Worm (Caenorhabditis elegans) whole organism, young adult: ENCODE results near the gene rec-8.
A peak's percentile ranks its signal among the peaks of the same experiment; 100 is the strongest.

Experiments
- B0035.1 ChIP-seq: sonication (generic microtip); optimal IDR thresholded peaks from 2 replicates; lab custom pipeline; 2016; ENCODE audit warnings: missing genetic modification characterization, mild to moderate bottlenecking, missing compliant biosample characterization, missing genotype, missing genetic modification reagents
- B0336.3 ChIP-seq: fragments of 200-800 bp; sonication (Bioruptor generic); IDR thresholded peaks from 2 replicates; pipeline ENCODE4 v1.3.6; 2022; ENCODE audit warnings: missing genetic modification characterization, missing compliant biosample characterization
- C06A6.2 ChIP-seq: fragments of 200-800 bp; sonication (Bioruptor generic); conservative IDR thresholded peaks from 2 replicates; pipeline ENCODE4 v1.3.6; 2022; ENCODE audit warnings: missing genetic modification characterization, missing compliant biosample characterization
- F33H1.4 ChIP-seq: fragments of 200-800 bp; sonication (Bioruptor generic); IDR thresholded peaks from 2 replicates; pipeline ENCODE4 v1.3.6; 2022; ENCODE audit warnings: missing genetic modification reagents, missing genetic modification characterization, missing compliant biosample characterization
- F37B4.10 ChIP-seq: fragments of 200-800 bp; sonication (Bioruptor generic); IDR thresholded peaks from 2 replicates; pipeline ENCODE4 v1.3.6; 2022; ENCODE audit warnings: missing genetic modification characterization, missing compliant biosample characterization
- F49E8.2 ChIP-seq: sonication (generic microtip); optimal IDR thresholded peaks from 3 replicates; lab custom pipeline; 2017; ENCODE audit warnings: missing genetic modification characterization, mild to moderate bottlenecking, missing compliant biosample characterization, antibody characterized with exemption, moderate library complexity; ENCODE audit not compliant: insufficient read depth
- T07F8.4 ChIP-seq: sonication (generic microtip); optimal IDR thresholded peaks from 2 replicates; lab custom pipeline; 2016; ENCODE audit warnings: mild to moderate bottlenecking, missing genetic modification characterization, moderate library complexity, missing compliant biosample characterization
- Y56A3A.18 ChIP-seq: fragments of 200-800 bp; sonication (Bioruptor generic); IDR thresholded peaks from 2 replicates; pipeline ENCODE4 v1.3.6; 2022; ENCODE audit warnings: missing genetic modification reagents, missing genetic modification characterization, missing compliant biosample characterization
- Y67H2A.10 ChIP-seq: fragments of 200-800 bp; sonication (Bioruptor generic); conservative IDR thresholded peaks from 2 replicates; pipeline ENCODE4 v1.3.6; 2022; ENCODE audit warnings: missing genetic modification reagents, missing genetic modification characterization, missing compliant biosample characterization
- Y79H2A.3 ChIP-seq: fragments of 200-800 bp; sonication (Bioruptor generic); conservative IDR thresholded peaks from 2 replicates; pipeline ENCODE4 v1.3.6; 2022; ENCODE audit warnings: missing genetic modification reagents, missing genetic modification characterization, missing compliant biosample characterization
- ZK185.1 ChIP-seq: sonication (generic microtip); optimal IDR thresholded peaks from 2 replicates; lab custom pipeline; 2016; ENCODE audit warnings: mild to moderate bottlenecking, missing genetic modification characterization, missing compliant biosample characterization; ENCODE audit not compliant: poor library complexity, severe bottlenecking
- aptf-3 ChIP-seq: fragments of 200-800 bp; sonication (Bioruptor generic); IDR thresholded peaks from 2 replicates; pipeline ENCODE4 v1.3.6; 2022; ENCODE audit warnings: missing genetic modification characterization, missing compliant biosample characterization
- atf-7 ChIP-seq: sonication (generic microtip); optimal IDR thresholded peaks from 2 replicates; lab custom pipeline; 2017; ENCODE audit warnings: mild to moderate bottlenecking, missing genetic modification characterization, missing compliant biosample characterization
- athp-1 ChIP-seq: sonication (generic microtip); optimal IDR thresholded peaks from 2 replicates; lab custom pipeline; 2017; ENCODE audit warnings: mild to moderate bottlenecking, missing genetic modification characterization, missing compliant biosample characterization
- ccch-3 ChIP-seq: fragments of 200-800 bp; sonication (Bioruptor generic); optimal IDR thresholded peaks from 2 replicates; lab custom pipeline; 2018; ENCODE audit warnings: mild to moderate bottlenecking, missing genetic modification characterization, missing compliant biosample characterization
- cebp-1 ChIP-seq, 2 experiments: fragments of 200-800 bp in 1 of 2; sonication (Bioruptor generic) in 1 of 2; sonication (generic microtip) in 1 of 2; IDR thresholded peaks in 1 of 2; optimal IDR thresholded peaks in 1 of 2; 2 replicates each; pipeline versions ENCODE4 v1.3.6 to Lab custom; 2017 to 2022; ENCODE audit warnings: missing compliant biosample characterization in 2 of 2, missing genetic modification characterization in 2 of 2, mild to moderate bottlenecking in 1 of 2, missing genetic modification reagents in 1 of 2, moderate library complexity in 1 of 2
- ceh-58 ChIP-seq: fragments of 200-800 bp; sonication (Bioruptor generic); IDR thresholded peaks from 2 replicates; pipeline ENCODE4 v1.3.6; 2022; ENCODE audit warnings: missing genetic modification characterization, missing compliant biosample characterization
- ceh-79 ChIP-seq: sonication (generic microtip); optimal IDR thresholded peaks from 2 replicates; lab custom pipeline; 2017; ENCODE audit warnings: mild to moderate bottlenecking, missing genetic modification characterization, missing compliant biosample characterization
- chd-7 ChIP-seq: sonication (generic microtip); optimal IDR thresholded peaks from 2 replicates; lab custom pipeline; 2016; ENCODE audit warnings: mild to moderate bottlenecking, missing genetic modification characterization, moderate library complexity, missing compliant biosample characterization
- dox-1 ChIP-seq: fragments of 200-800 bp; sonication (Bioruptor generic); IDR thresholded peaks from 2 replicates; pipeline ENCODE4 v1.3.6; 2022; ENCODE audit warnings: missing genetic modification reagents, missing genetic modification characterization, missing compliant biosample characterization
- dpff-1 ChIP-seq: sonication (generic microtip); optimal IDR thresholded peaks from 2 replicates; lab custom pipeline; 2017; ENCODE audit warnings: mild to moderate bottlenecking, missing genetic modification characterization, missing compliant biosample characterization
- hlh-26 ChIP-seq: fragments of 200-800 bp; sonication (Bioruptor generic); conservative IDR thresholded peaks from 2 replicates; pipeline ENCODE4 v1.3.6; 2022; ENCODE audit warnings: missing genetic modification reagents, missing genetic modification characterization, missing compliant biosample characterization
- let-526 ChIP-seq: fragments of 200-800 bp; sonication (Bioruptor generic); IDR thresholded peaks from 2 replicates; pipeline ENCODE4 v1.3.6; 2022; ENCODE audit warnings: missing genetic modification reagents, missing genetic modification characterization, missing compliant biosample characterization
- lin-26 ChIP-seq: fragments of 200-800 bp; sonication (Bioruptor generic); IDR thresholded peaks from 2 replicates; pipeline ENCODE4 v1.3.6; 2022; ENCODE audit warnings: missing genetic modification reagents, missing genetic modification characterization, missing compliant biosample characterization
- lin-40 ChIP-seq: sonication (generic microtip); optimal IDR thresholded peaks from 2 replicates; lab custom pipeline; 2016; ENCODE audit warnings: missing genetic modification characterization, mild to moderate bottlenecking, missing compliant biosample characterization, missing genotype, missing genetic modification reagents
- mes-4 ChIP-seq: sonication (generic microtip); optimal IDR thresholded peaks from 2 replicates; lab custom pipeline; 2016; ENCODE audit warnings: missing genotype, missing genetic modification characterization, missing compliant biosample characterization
- nfya-2 ChIP-seq: fragments of 200-800 bp; sonication (Bioruptor generic); IDR thresholded peaks from 2 replicates; pipeline ENCODE4 v1.3.6; 2022; ENCODE audit warnings: missing genetic modification reagents, missing genetic modification characterization, missing compliant biosample characterization
- nhr-80 ChIP-seq: sonication (generic microtip); optimal IDR thresholded peaks from 2 replicates; lab custom pipeline; 2016; ENCODE audit warnings: missing genetic modification characterization, missing compliant biosample characterization
- pha-4 ChIP-seq: fragments of 150-350 bp; sonication (generic microtip); optimal IDR thresholded peaks from 2 replicates; lab custom pipeline; 2014; ENCODE audit warnings: missing biosample characterization, missing genetic modification reagents, missing genetic modification characterization
- repo-1 ChIP-seq: sonication (generic microtip); optimal IDR thresholded peaks from 2 replicates; lab custom pipeline; 2017; ENCODE audit warnings: mild to moderate bottlenecking, missing genetic modification characterization, missing compliant biosample characterization
- snpc-1.3 ChIP-seq: sonication (generic microtip); optimal IDR thresholded peaks from 2 replicates; lab custom pipeline; 2017; ENCODE audit warnings: missing genetic modification characterization, mild to moderate bottlenecking, missing compliant biosample characterization, antibody characterized with exemption, moderate library complexity, missing genotype, missing genetic modification reagents; ENCODE audit not compliant: insufficient read depth
- snpc-3.4 ChIP-seq: sonication (generic microtip); optimal IDR thresholded peaks from 2 replicates; lab custom pipeline; 2017; ENCODE audit warnings: missing genetic modification characterization, mild to moderate bottlenecking, missing compliant biosample characterization, antibody characterized with exemption, moderate library complexity, missing genotype, missing genetic modification reagents
- snpc-4 ChIP-seq, 5 experiments: fragments of 150-350 bp in 1 of 5; sonication (generic microtip) in 4 of 5; optimal IDR thresholded peaks; 2 replicates each; lab custom pipeline; 2014 to 2018; ENCODE audit warnings: missing genetic modification characterization in 5 of 5, missing biosample characterization in 3 of 5, antibody characterized with exemption in 2 of 5, mild to moderate bottlenecking in 2 of 5, missing compliant biosample characterization in 2 of 5, missing genotype in 2 of 5, moderate library complexity in 2 of 5, missing genetic modification reagents in 1 of 5
- sptf-2 ChIP-seq: fragments of 200-800 bp; sonication (Bioruptor generic); optimal IDR thresholded peaks from 2 replicates; lab custom pipeline; 2018; ENCODE audit warnings: mild to moderate bottlenecking, missing genetic modification characterization, missing compliant biosample characterization
- tbx-9 ChIP-seq: sonication (generic microtip); optimal IDR thresholded peaks from 2 replicates; lab custom pipeline; 2016; ENCODE audit warnings: borderline replicate concordance, missing genetic modification characterization, inconsistent platforms, missing compliant biosample characterization
- unc-130 ChIP-seq: sonication (generic microtip); optimal IDR thresholded peaks from 2 replicates; lab custom pipeline; 2016; ENCODE audit warnings: missing genetic modification reagents, missing genetic modification characterization, missing compliant biosample characterization
- zfh-2 ChIP-seq: fragments of 200-800 bp; sonication (Bioruptor generic); conservative IDR thresholded peaks from 2 replicates; pipeline ENCODE4 v1.3.6; 2022; ENCODE audit warnings: missing genetic modification reagents, missing genetic modification characterization, missing compliant biosample characterization
- zim-3 ChIP-seq: sonication (generic microtip); optimal IDR thresholded peaks from 2 replicates; lab custom pipeline; 2017; ENCODE audit warnings: mild to moderate bottlenecking, missing genetic modification characterization, moderate library complexity, missing compliant biosample characterization
- ztf-28 ChIP-seq: fragments of 200-800 bp; sonication (Bioruptor generic); IDR thresholded peaks from 2 replicates; pipeline ENCODE4 v1.3.6; 2022; ENCODE audit warnings: missing genetic modification reagents, missing genetic modification characterization, missing compliant biosample characterization

The rec-8 gene

DNA sequence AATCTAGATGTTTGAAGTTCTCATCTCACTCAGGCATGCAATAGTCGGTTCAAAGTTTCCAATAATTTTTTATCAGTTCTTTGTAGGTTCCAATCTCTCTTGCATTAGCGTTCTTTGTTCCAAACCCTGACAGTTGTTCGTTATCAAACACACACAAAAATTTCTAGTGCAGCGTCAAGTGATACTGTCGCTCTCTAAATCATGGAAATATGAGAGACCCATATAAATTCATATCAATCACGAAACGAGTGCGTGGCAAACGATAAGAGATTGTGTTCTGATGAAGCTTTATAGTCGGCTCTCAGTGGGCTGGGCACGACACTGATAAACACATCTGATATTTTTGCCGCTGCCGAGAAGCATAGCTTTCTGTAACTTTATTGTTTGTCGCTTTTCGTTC is 38.8 kb downstream of the rec-8 start (continued):
- TF ChIP-seq mes-4 (tag; lab: Kevin White, UChicago): no peak
- no peak for TF ChIP-seq repo-1
- TF ChIP-seq nfya-2 (GFP tag; lab: Robert Waterston, UW): no peak
- no peak for TF ChIP-seq aptf-3 (GFP tag; lab: Robert Waterston, UW)
- TF ChIP-seq snpc-1.3 (tag; lab: Kevin White, UChicago): no peak
- TF ChIP-seq ccch-3 (GFP tag; lab: Kevin White, UChicago): no peak
- peak; percentile 28 for TF ChIP-seq ZK185.1 (tag; lab: Kevin White, UChicago)
- TF ChIP-seq Y56A3A.18: no peak
- no peak; the same call in 1 of the 2 replicates for TF ChIP-seq let-526 (GFP tag; lab: Robert Waterston, UW)
- no peak for TF ChIP-seq unc-130
- no peak for TF ChIP-seq B0035.1 (tag; lab: Kevin White, UChicago)
- TF ChIP-seq F37B4.10: no peak
- no peak for TF ChIP-seq dpff-1 (tag; lab: Kevin White, UChicago)
- TF ChIP-seq chd-7 (tag; lab: Kevin White, UChicago): peak; percentile 46
- no peak for TF ChIP-seq F49E8.2
- TF ChIP-seq sptf-2 (GFP tag; lab: Kevin White, UChicago): no peak
- TF ChIP-seq T07F8.4 (tag; lab: Kevin White, UChicago): no peak
- TF ChIP-seq athp-1 (tag; lab: Kevin White, UChicago): no peak
- no peak for TF ChIP-seq Y67H2A.10 (GFP tag; lab: Robert Waterston, UW)
- TF ChIP-seq ceh-79 (tag; lab: Kevin White, UChicago): no peak
- no peak for TF ChIP-seq F33H1.4 (GFP tag; lab: Robert Waterston, UW)
- no peak for TF ChIP-seq hlh-26 (GFP tag; lab: Robert Waterston, UW)
- no peak for TF ChIP-seq zfh-2 (GFP tag; lab: Robert Waterston, UW)
- TF ChIP-seq Y79H2A.3 (GFP tag; lab: Robert Waterston, UW): no peak
- TF ChIP-seq ceh-58: no peak
- TF ChIP-seq pha-4: peak; percentile 91
- no peak for TF ChIP-seq tbx-9 (tag; lab: Kevin White, UChicago)
- no peak for TF ChIP-seq snpc-4 (GFP tag; optimal IDR thresholded peaks at IDR 0.05; lab: Kevin White, UChicago)
- TF ChIP-seq snpc-4 (tag; optimal IDR thresholded peaks at IDR 0.05; lab: Kevin White, UChicago): no peak

- peak; percentile 1 for TF ChIP-seq lin-40 (tag; lab: Kevin White, UChicago)
- TF ChIP-seq zfh-2 (GFP tag; lab: Robert Waterston, UW): peak; percentile 48; the same call in 1 of the 2 replicates
- TF ChIP-seq ztf-28 (GFP tag; lab: Robert Waterston, UW): no peak
- TF ChIP-seq nhr-80 (tag; lab: Kevin White, UChicago): peak; percentile 72
- 0 out of 2 replicates have a peak, but pooled peaks have one; percentile 18 for TF ChIP-seq C06A6.2
- TF ChIP-seq lin-26 (GFP tag; lab: Robert Waterston, UW): 0 out of 2 replicates have a peak, but pooled peaks have one; percentile 64
- TF ChIP-seq B0336.3 (GFP tag; lab: Robert Waterston, UW): 0 out of 2 replicates have a peak, but pooled peaks have one; percentile 23
- no peak for TF ChIP-seq cebp-1 (GFP tag; IDR thresholded peaks at IDR 0.05; lab: Robert Waterston, UW)
- peak; percentile 14 for TF ChIP-seq cebp-1 (tag; optimal IDR thresholded peaks at IDR 0.05; lab: Kevin White, UChicago)
- TF ChIP-seq dox-1 (GFP tag; lab: Robert Waterston, UW): peak; percentile 32; the same call in 1 of the 2 replicates
- TF ChIP-seq atf-7 (tag; lab: Kevin White, UChicago): no peak
- TF ChIP-seq zim-3: no peak
- TF ChIP-seq ZK185.1 (tag; lab: Kevin White, UChicago): peak; percentile 13
- no peak for TF ChIP-seq snpc-3.4 (tag; lab: Kevin White, UChicago)
Measured at ce11 chrIV:13313156-13313555, 39.8 kb downstream of the rec-8 start.
